Worm (Caenorhabditis elegans): Measurements from ENCODE around the gene C05D12.4.

Gene C05D12.4

ce11 chrII:11409678-11410133 lies 22.0 kb upstream of the C05D12.4 start, which contains the start of gene C05D12.7:
C05D12.7 (plus strand) TSS chrII:11410083.
- TF ChIP-seq med-1 (GFP tag; optimal IDR thresholded peaks at IDR 0.05; ENCODE audit: insufficient read depth), result no peak
- no peak for TF ChIP-seq ref-1 (GFP tag; conservative IDR thresholded peaks at IDR 0.05)
- TF ChIP-seq cog-1 (tag; optimal IDR thresholded peaks at IDR 0.05), result no peak
- TF ChIP-seq T22C8.4 (GFP tag; IDR thresholded peaks at IDR 0.05), result no peak
- TF ChIP-seq flt-1 (GFP tag; IDR thresholded peaks at IDR 0.05), result no peak
- TF ChIP-seq tab-1 (GFP tag; IDR thresholded peaks at IDR 0.05), result no peak
- no peak for TF ChIP-seq ztf-23 (GFP tag; IDR thresholded peaks at IDR 0.05)
- no peak for TF ChIP-seq ztf-29 (GFP tag; IDR thresholded peaks at IDR 0.05)
- no peak for TF ChIP-seq klf-2 (GFP tag; conservative IDR thresholded peaks at IDR 0.05)

DNA sequence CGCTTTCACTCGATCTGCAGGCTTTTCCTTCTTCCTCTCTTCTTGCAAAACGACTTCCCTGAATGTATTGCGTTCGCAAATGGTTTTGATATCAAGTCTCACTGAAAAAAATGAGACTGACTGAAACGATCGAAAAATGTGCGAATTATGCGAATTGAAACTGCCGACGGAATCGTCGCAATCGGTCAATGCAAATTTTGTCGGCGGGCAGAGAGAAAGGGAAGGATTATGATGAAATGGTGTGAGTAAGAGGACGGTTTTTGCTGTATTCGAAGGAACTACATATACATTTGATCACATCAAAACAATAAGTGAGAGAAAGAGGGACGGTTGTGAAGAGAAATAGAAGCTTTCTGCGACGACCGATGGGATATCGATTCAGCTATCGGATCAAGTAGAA lies 16.0 kb upstream of the C05D12.4 start, which contains the start of gene C05D12.1:
TSS of gene C05D12.1 (minus strand) at position 101 of the 400 bp plus-strand sequence.
- TF ChIP-seq ztf-23 (GFP tag; IDR thresholded peaks at IDR 0.05), result no peak
- no peak for TF ChIP-seq tab-1 (GFP tag; IDR thresholded peaks at IDR 0.05)

DNA sequence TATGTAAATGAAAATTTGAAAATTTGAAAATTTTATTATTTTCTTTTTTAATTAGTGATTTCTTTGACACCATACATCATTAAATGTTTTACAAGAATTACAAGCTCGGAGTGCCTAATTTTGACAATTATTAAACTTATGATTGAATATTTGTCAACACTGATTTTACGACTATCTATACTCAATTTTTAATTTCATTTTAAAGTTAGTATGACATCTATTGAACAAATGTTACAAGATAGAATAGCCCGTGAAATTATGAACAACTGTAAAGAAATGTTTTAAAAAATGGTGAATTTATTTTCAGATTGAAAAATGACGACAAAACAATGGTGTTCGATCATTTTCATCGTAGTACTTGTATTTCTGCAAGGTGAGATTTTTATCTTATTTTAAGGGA lies 13.7 kb upstream of the C05D12.4 start, which contains the start of gene C05D12.2:
TSS of gene C05D12.2 (plus strand) at position 301 of the 400 bp plus-strand sequence.
- TF ChIP-seq ref-1 (GFP tag; conservative IDR thresholded peaks at IDR 0.05), result no peak
- TF ChIP-seq cog-1 (tag; optimal IDR thresholded peaks at IDR 0.05), result no peak
- no peak for TF ChIP-seq T22C8.4 (GFP tag; IDR thresholded peaks at IDR 0.05)
- TF ChIP-seq ztf-29 (GFP tag; IDR thresholded peaks at IDR 0.05), result no peak
- no peak for TF ChIP-seq ztf-23 (GFP tag; IDR thresholded peaks at IDR 0.05)
- no peak for TF ChIP-seq tab-1 (GFP tag; IDR thresholded peaks at IDR 0.05)
- no peak for TF ChIP-seq flt-1 (GFP tag; IDR thresholded peaks at IDR 0.05)
- TF ChIP-seq klf-2 (GFP tag; conservative IDR thresholded peaks at IDR 0.05), result no peak
- no peak for TF ChIP-seq med-1 (GFP tag; optimal IDR thresholded peaks at IDR 0.05; ENCODE audit: insufficient read depth)

- TF ChIP-seq klf-2 (GFP tag; conservative IDR thresholded peaks at IDR 0.05) (no peak), ztf-29 (GFP tag; IDR thresholded peaks at IDR 0.05) (no peak), ref-1 (GFP tag; conservative IDR thresholded peaks at IDR 0.05) (no peak), med-1 (GFP tag; optimal IDR thresholded peaks at IDR 0.05; ENCODE audit: insufficient read depth) (no peak), ztf-23 (GFP tag; IDR thresholded peaks at IDR 0.05) (no peak), tab-1 (GFP tag; IDR thresholded peaks at IDR 0.05) (no peak), flt-1 (GFP tag; IDR thresholded peaks at IDR 0.05) (no peak)
These were observed 13.2 kb upstream of the C05D12.4 start for ce11 chrII:11418476-11418875.

- TF ChIP-seq flt-1 (GFP tag; IDR thresholded peaks at IDR 0.05) (no peak), cog-1 (tag; optimal IDR thresholded peaks at IDR 0.05) (no peak), klf-2 (GFP tag; conservative IDR thresholded peaks at IDR 0.05) (no peak), ref-1 (GFP tag; conservative IDR thresholded peaks at IDR 0.05) (no peak), T22C8.4 (GFP tag; IDR thresholded peaks at IDR 0.05) (no peak), med-1 (GFP tag; optimal IDR thresholded peaks at IDR 0.05; ENCODE audit: insufficient read depth) (no peak), ztf-23 (GFP tag; IDR thresholded peaks at IDR 0.05) (no peak), tab-1 (GFP tag; IDR thresholded peaks at IDR 0.05) (no peak)
These were observed 7.7 kb upstream of the C05D12.4 start for ce11 chrII:11424032-11424431.

- TF ChIP-seq T22C8.4 (GFP tag; IDR thresholded peaks at IDR 0.05), result no peak
- no peak for TF ChIP-seq tab-1 (GFP tag; IDR thresholded peaks at IDR 0.05)
- no peak for TF ChIP-seq cog-1 (tag; optimal IDR thresholded peaks at IDR 0.05)
- no peak for TF ChIP-seq klf-2 (GFP tag; conservative IDR thresholded peaks at IDR 0.05)
- no peak for TF ChIP-seq med-1 (GFP tag; optimal IDR thresholded peaks at IDR 0.05; ENCODE audit: insufficient read depth)
- no peak for TF ChIP-seq ztf-29 (GFP tag; IDR thresholded peaks at IDR 0.05)
- TF ChIP-seq flt-1 (GFP tag; IDR thresholded peaks at IDR 0.05), result no peak
These were observed 6.9 kb upstream of the C05D12.4 start, which contains the start of gene C05D12.3 for ce11 chrII:11424579-11425316. C05D12.3 (plus strand) TSS chrII:11425266.

- no peak for TF ChIP-seq med-1 (GFP tag; optimal IDR thresholded peaks at IDR 0.05; ENCODE audit: insufficient read depth)
- TF ChIP-seq tab-1 (GFP tag; IDR thresholded peaks at IDR 0.05), result no peak
- TF ChIP-seq ref-1 (GFP tag; conservative IDR thresholded peaks at IDR 0.05), result no peak
- no peak for TF ChIP-seq T22C8.4 (GFP tag; IDR thresholded peaks at IDR 0.05)
- no peak for TF ChIP-seq ztf-29 (GFP tag; IDR thresholded peaks at IDR 0.05)
- no peak for TF ChIP-seq ztf-23 (GFP tag; IDR thresholded peaks at IDR 0.05)
- TF ChIP-seq cog-1 (tag; optimal IDR thresholded peaks at IDR 0.05), result no peak
- TF ChIP-seq klf-2 (GFP tag; conservative IDR thresholded peaks at IDR 0.05), result no peak
- no peak for TF ChIP-seq flt-1 (GFP tag; IDR thresholded peaks at IDR 0.05)
These were observed 4.4 kb upstream of the C05D12.4 start for ce11 chrII:11427322-11427721.

DNA sequence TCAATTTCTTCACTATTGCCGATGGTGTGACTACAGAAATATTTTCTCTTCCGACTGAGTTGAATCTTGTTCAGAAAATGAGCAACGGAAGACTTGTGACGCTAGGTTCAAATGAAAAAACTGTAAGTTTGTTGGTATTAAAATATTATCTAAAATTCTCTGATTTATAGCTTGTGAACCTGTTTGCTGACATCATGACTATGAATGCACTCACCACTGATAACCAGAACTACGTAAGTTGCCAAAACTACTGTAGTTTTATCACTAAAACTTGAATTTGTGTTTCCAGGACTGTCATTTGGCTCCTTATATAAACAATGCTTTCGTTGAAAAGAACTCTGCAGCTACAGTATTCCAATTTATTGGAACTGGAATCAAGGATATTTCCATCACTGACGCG lies 3.1 kb upstream of the C05D12.4 start:
- TF ChIP-seq ztf-29 (GFP tag; IDR thresholded peaks at IDR 0.05), result no peak
- TF ChIP-seq flt-1 (GFP tag; IDR thresholded peaks at IDR 0.05), result no peak
- TF ChIP-seq tab-1 (GFP tag; IDR thresholded peaks at IDR 0.05), result no peak
- no peak for TF ChIP-seq T22C8.4 (GFP tag; IDR thresholded peaks at IDR 0.05)
- TF ChIP-seq ref-1 (GFP tag; conservative IDR thresholded peaks at IDR 0.05), result no peak
- TF ChIP-seq ztf-23 (GFP tag; IDR thresholded peaks at IDR 0.05), result no peak
- no peak for TF ChIP-seq cog-1 (tag; optimal IDR thresholded peaks at IDR 0.05)
- no peak for TF ChIP-seq med-1 (GFP tag; optimal IDR thresholded peaks at IDR 0.05; ENCODE audit: insufficient read depth)
- no peak for TF ChIP-seq klf-2 (GFP tag; conservative IDR thresholded peaks at IDR 0.05)

- TF ChIP-seq ztf-29 (GFP tag; IDR thresholded peaks at IDR 0.05) (no peak), flt-1 (GFP tag; IDR thresholded peaks at IDR 0.05) (no peak), ztf-23 (GFP tag; IDR thresholded peaks at IDR 0.05) (no peak), T22C8.4 (GFP tag; IDR thresholded peaks at IDR 0.05) (no peak), tab-1 (GFP tag; IDR thresholded peaks at IDR 0.05) (no peak), klf-2 (GFP tag; conservative IDR thresholded peaks at IDR 0.05) (no peak), med-1 (GFP tag; optimal IDR thresholded peaks at IDR 0.05; ENCODE audit: insufficient read depth) (no peak), ref-1 (GFP tag; conservative IDR thresholded peaks at IDR 0.05) (no peak), cog-1 (tag; optimal IDR thresholded peaks at IDR 0.05) (no peak)
These were observed 2.3 kb downstream of the C05D12.4 start, which contains the start of gene C05D12.5 for ce11 chrII:11433942-11434341. C05D12.5 (plus strand) TSS chrII:11434242.

Measured in whole organism, midembryonic.